Worm (Caenorhabditis elegans): ENCODE data around the gene Y43E12A.3.

DNA sequence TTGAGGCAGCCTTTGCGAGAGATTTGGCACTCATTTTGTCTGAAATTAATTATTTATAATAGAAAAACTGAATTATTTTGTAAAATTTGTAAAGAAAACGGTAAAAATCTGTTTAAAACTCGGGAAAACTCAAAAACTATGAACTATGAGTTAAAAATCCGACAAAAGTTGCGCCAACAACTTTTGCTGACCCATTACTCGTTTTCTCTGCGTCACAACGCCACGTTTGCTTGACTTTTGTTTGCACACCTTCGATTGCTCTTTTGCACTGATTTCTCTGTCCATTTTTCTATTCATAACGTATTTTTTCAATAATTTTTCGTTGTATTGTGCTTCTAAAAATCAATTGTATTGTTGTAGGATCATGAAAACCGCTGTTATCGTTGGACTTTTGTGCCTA is 48.5 kb downstream of the Y43E12A.3 start, which contains the start of gene fkb-1:
- TF ChIP-seq rbr-2 (tag; optimal IDR thresholded peaks at IDR 0.05) = peak; percentile 66
- TF ChIP-seq pha-4 (GFP tag; IDR thresholded peaks at IDR 0.05) = no peak
- TF ChIP-seq pha-4 (tag; optimal IDR thresholded peaks at IDR 0.05) = peak; percentile 87
- peak in 1 of 2 experiments; percentile 83 for TF ChIP-seq lsy-2 (tag; optimal IDR thresholded peaks at IDR 0.05)
- no peak for TF ChIP-seq fkh-10 (GFP tag; optimal IDR thresholded peaks at IDR 0.05)
- peak; percentile 60 for TF ChIP-seq nhr-11 (tag; optimal IDR thresholded peaks at IDR 0.05)
- TF ChIP-seq zag-1 (tag; optimal IDR thresholded peaks at IDR 0.05) = no peak
- TF ChIP-seq R02D3.7 (tag; optimal IDR thresholded peaks at IDR 0.05) = no peak
- TF ChIP-seq hlh-11 (tag; optimal IDR thresholded peaks at IDR 0.05) = peak; percentile 65
- no peak for TF ChIP-seq snpc-4 (tag; optimal IDR thresholded peaks at IDR 0.05)
- TF ChIP-seq fos-1 (tag; optimal IDR thresholded peaks at IDR 0.05) = no peak
- peak in 1 of 2 experiments; percentile 96 for TF ChIP-seq unc-62 (GFP tag; optimal IDR thresholded peaks at IDR 0.05 in 1 of 2)
- no peak for TF ChIP-seq unc-62 (tag; optimal IDR thresholded peaks at IDR 0.05)
- TF ChIP-seq nhr-237 (tag; optimal IDR thresholded peaks at IDR 0.05) = no peak
- TF ChIP-seq ztf-11 (tag; optimal IDR thresholded peaks at IDR 0.05) = no peak
- no peak for TF ChIP-seq ceh-82 (tag; optimal IDR thresholded peaks at IDR 0.05)
